Worm (Caenorhabditis elegans): ENCODE results near the gene dpy-30.

Gene dpy-30

DNA sequence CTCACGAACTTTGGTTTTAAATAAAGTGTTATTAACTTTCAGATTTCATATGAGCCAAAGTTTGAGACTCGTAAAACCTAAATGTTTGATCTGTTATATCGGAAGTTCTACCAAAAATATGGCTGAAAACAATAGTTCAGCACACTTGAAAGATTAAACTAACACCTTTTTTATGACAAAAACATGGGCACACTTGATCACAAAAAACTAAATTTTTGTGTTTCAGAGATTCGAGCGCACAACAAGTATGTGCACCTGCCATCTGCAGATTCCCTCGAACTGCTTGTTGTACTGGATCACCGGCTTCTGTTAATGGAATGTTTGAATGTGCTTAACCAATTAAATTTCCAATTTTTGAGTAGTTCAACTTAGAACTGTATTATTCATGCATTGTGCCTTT, 37.5 kb upstream of the dpy-30 start:
- no peak for TF ChIP-seq snpc-4 (tag; optimal IDR thresholded peaks at IDR 0.05)
- no peak for TF ChIP-seq ceh-83 (GFP tag; optimal IDR thresholded peaks at IDR 0.05)
- no peak for TF ChIP-seq zip-8 (tag; optimal IDR thresholded peaks at IDR 0.05)
- TF ChIP-seq nhr-28 (tag; optimal IDR thresholded peaks at IDR 0.05): no peak
- TF ChIP-seq elt-3 (tag; optimal IDR thresholded peaks at IDR 0.05): no peak
- no peak for TF ChIP-seq cnd-1 (tag; optimal IDR thresholded peaks at IDR 0.05)
- no peak for TF ChIP-seq elt-1 (tag; optimal IDR thresholded peaks at IDR 0.05; ENCODE audit: borderline replicate concordance, insufficient read depth)
- TF ChIP-seq bed-3 (GFP tag; optimal IDR thresholded peaks at IDR 0.05): no peak
- no peak for TF ChIP-seq M03D4.4 (tag; optimal IDR thresholded peaks at IDR 0.05)
- no peak for TF ChIP-seq ceh-43 (GFP tag; optimal IDR thresholded peaks at IDR 0.05)
- TF ChIP-seq nhr-2 (tag; optimal IDR thresholded peaks at IDR 0.05): no peak
- no peak for TF ChIP-seq hlh-1 (tag; optimal IDR thresholded peaks at IDR 0.05)
- no peak for TF ChIP-seq mab-5 (tag; optimal IDR thresholded peaks at IDR 0.05)
- no peak for TF ChIP-seq drap-1 (GFP tag; optimal IDR thresholded peaks at IDR 0.05)
- TF ChIP-seq pha-4 (tag; optimal IDR thresholded peaks at IDR 0.05): no peak
- no peak for TF ChIP-seq nhr-237 (tag; optimal IDR thresholded peaks at IDR 0.05)
- no peak for TF ChIP-seq blmp-1 (tag; optimal IDR thresholded peaks at IDR 0.05)
- no peak for TF ChIP-seq sptf-1 (tag; optimal IDR thresholded peaks at IDR 0.05)
- no peak for TF ChIP-seq nhr-76 (tag; optimal IDR thresholded peaks at IDR 0.05)

DNA sequence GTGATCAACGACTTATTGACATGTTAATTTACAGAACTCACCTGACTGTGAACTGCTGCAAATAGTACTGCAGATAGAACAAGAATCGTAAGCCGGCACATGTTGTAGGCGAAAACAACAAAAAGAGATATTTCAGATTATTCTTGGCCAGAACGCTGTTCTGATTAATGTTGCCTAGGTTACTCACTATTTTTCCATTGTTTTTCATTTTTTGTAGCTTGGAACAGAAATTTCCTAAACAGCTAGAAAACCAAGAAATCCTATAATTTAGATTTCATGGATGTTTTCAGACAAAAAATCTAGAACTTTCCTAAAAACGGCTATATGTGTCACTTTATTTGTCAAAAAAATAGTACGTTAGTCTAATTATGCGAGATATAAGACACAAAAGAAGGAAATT, 36.8 kb upstream of the dpy-30 start, which contains the start of gene C27A7.9:
Gene C27A7.9 (minus strand): TSS at position 101 of the 400 bp plus-strand sequence.
- TF ChIP-seq ces-1 (GFP tag; optimal IDR thresholded peaks at IDR 0.05): no peak
- no peak for TF ChIP-seq mab-5 (tag; optimal IDR thresholded peaks at IDR 0.05)
- no peak for TF ChIP-seq nhr-237 (tag; optimal IDR thresholded peaks at IDR 0.05)
- TF ChIP-seq snpc-4 (tag; optimal IDR thresholded peaks at IDR 0.05): no peak
- TF ChIP-seq drap-1 (GFP tag; optimal IDR thresholded peaks at IDR 0.05): no peak
- TF ChIP-seq lin-13 (tag; optimal IDR thresholded peaks at IDR 0.05): no peak
- no peak for TF ChIP-seq bed-3 (GFP tag; optimal IDR thresholded peaks at IDR 0.05)
- no peak for TF ChIP-seq nhr-28 (tag; optimal IDR thresholded peaks at IDR 0.05)
- no peak for TF ChIP-seq hlh-1 (tag; optimal IDR thresholded peaks at IDR 0.05)
- no peak for TF ChIP-seq ceh-83 (GFP tag; optimal IDR thresholded peaks at IDR 0.05)
- no peak for TF ChIP-seq elt-3 (tag; optimal IDR thresholded peaks at IDR 0.05)

DNA sequence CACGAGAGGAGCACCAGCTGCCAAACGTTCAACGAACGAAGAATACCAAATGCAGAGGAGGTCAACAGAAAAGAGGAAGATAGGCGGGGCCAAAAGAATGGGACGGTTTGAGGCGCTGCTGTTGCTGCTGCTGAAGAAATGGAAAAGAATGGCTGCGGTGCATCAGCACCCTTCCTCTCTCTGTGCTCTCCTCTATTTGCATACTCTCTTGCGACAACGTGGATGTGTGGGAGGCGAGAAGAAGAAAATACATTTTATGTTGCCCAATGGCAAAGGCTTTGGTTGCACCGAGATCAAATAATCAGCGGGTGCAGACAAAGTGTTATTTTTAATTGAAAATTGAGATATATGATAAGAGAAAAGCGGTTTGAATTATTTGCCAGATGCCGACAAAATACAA, 32.9 kb upstream of the dpy-30 start:
- TF ChIP-seq ztf-11 (tag; optimal IDR thresholded peaks at IDR 0.05): no peak

DNA sequence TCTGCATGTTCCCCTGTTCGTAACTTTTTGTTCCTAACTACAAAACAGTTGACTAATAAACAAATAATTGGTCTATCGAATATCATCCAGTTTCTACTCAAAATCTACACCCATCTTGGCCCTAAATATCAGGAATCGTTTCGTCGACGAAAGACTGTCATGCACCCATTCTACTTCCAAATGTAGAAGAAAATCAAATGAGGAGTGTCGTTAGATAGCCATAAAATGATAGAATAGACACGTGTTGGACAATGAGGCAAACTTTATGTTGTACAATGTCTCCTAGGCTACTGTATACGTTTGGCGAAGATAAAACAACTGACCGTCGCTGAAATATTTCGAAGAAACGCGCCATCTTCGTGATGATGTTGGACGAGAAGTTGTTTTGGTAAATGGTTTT, 31.3 kb upstream of the dpy-30 start:
- no peak for TF ChIP-seq cnd-1 (tag; optimal IDR thresholded peaks at IDR 0.05)
- no peak for TF ChIP-seq ztf-11 (tag; optimal IDR thresholded peaks at IDR 0.05)
- TF ChIP-seq nhr-237 (tag; optimal IDR thresholded peaks at IDR 0.05): no peak
- no peak for TF ChIP-seq unc-62 (GFP tag; optimal IDR thresholded peaks at IDR 0.05)
- no peak for TF ChIP-seq ceh-43 (GFP tag; optimal IDR thresholded peaks at IDR 0.05)
- TF ChIP-seq drap-1 (GFP tag; optimal IDR thresholded peaks at IDR 0.05): no peak
- no peak for TF ChIP-seq lin-13 (tag; optimal IDR thresholded peaks at IDR 0.05)
- no peak for TF ChIP-seq M03D4.4 (tag; optimal IDR thresholded peaks at IDR 0.05)
- no peak for TF ChIP-seq unc-39 (tag; optimal IDR thresholded peaks at IDR 0.05)
- no peak for TF ChIP-seq lsy-2 (tag; optimal IDR thresholded peaks at IDR 0.05)
- no peak for TF ChIP-seq nhr-28 (tag; optimal IDR thresholded peaks at IDR 0.05)
- no peak for TF ChIP-seq sptf-1 (tag; optimal IDR thresholded peaks at IDR 0.05)
- TF ChIP-seq snpc-4 (tag; optimal IDR thresholded peaks at IDR 0.05): no peak
- no peak for TF ChIP-seq mab-5 (tag; optimal IDR thresholded peaks at IDR 0.05)
- no peak for TF ChIP-seq blmp-1 (tag; optimal IDR thresholded peaks at IDR 0.05)

DNA sequence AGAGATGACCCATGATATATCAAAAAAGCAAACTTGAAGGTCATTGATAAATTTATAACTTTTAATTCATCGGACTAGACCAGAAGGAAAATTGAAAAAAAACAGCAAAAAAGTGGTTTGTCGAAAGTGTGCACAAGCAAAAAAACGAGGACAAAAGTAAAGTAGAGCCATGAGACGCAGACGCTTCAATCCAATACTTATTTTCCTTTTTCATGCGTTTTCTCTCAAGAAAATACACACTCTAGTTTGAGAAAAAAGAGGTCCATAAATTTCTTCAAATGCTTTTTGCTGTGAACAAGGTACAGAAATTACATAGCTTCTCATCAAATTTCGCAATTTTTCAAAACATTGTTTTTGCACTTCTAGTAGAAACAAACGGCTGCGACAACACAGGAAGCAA, 30.2 kb upstream of the dpy-30 start:
- no peak for TF ChIP-seq elt-1 (tag; optimal IDR thresholded peaks at IDR 0.05; ENCODE audit: borderline replicate concordance, insufficient read depth)
- TF ChIP-seq nhr-76 (tag; optimal IDR thresholded peaks at IDR 0.05): no peak
- no peak for TF ChIP-seq ceh-39 (tag; optimal IDR thresholded peaks at IDR 0.05)
- no peak for TF ChIP-seq drap-1 (GFP tag; optimal IDR thresholded peaks at IDR 0.05)
- no peak for TF ChIP-seq elt-3 (tag; optimal IDR thresholded peaks at IDR 0.05)

DNA sequence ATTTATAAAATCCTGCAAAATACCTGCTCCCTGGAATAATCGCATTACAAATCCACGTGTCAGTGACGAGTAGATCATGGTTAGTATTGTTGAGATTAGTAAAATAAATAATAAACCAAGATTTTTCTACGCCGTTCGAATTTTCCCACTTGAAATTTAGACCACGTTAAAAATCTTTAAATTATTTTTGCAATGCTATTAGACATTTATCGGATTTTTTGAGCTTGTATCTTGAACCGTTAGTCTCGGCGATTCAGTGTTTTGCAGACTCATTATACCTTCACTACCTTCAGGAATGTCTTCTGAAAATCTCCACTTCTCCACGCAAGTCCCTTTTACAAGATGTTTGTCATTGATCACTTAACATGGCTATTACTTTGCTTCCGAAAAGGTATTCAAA, 29.1 kb upstream of the dpy-30 start, which contains the start of gene C27A7.5:
Gene C27A7.5 (minus strand): TSS at position 101 of the 400 bp plus-strand sequence.
- TF ChIP-seq elt-1 (tag; optimal IDR thresholded peaks at IDR 0.05; ENCODE audit: borderline replicate concordance, insufficient read depth): no peak
- no peak for TF ChIP-seq mep-1 (tag; optimal IDR thresholded peaks at IDR 0.05)
- TF ChIP-seq zip-8 (tag; optimal IDR thresholded peaks at IDR 0.05): no peak
- no peak for TF ChIP-seq pha-4 (tag; optimal IDR thresholded peaks at IDR 0.05)
- no peak for TF ChIP-seq unc-120 (tag; optimal IDR thresholded peaks at IDR 0.05; ENCODE audit: poor library complexity, severe bottlenecking)
- no peak for TF ChIP-seq nhr-237 (tag; optimal IDR thresholded peaks at IDR 0.05)
- TF ChIP-seq ceh-43 (GFP tag; optimal IDR thresholded peaks at IDR 0.05): no peak
- TF ChIP-seq lin-13 (tag; optimal IDR thresholded peaks at IDR 0.05): no peak
